Fruit fly (Drosophila melanogaster) whole organism, embryonic: ENCODE measurements around the gene CG31038.

Source experiments
- Bteb2 ChIP-seq: fragments of 200-800 bp; sonication (Bioruptor generic); optimal IDR thresholded peaks from 2 replicates; lab custom pipeline; 2016; ENCODE audit warnings: missing biosample characterization, missing genetic modification characterization
- CG10274 ChIP-seq: fragments of 200-800 bp; sonication (Bioruptor generic); optimal IDR thresholded peaks from 3 replicates; lab custom pipeline; 2017; ENCODE audit warnings: missing biosample characterization, mild to moderate bottlenecking, missing genetic modification characterization
- CG10366 ChIP-seq: fragments of 200-800 bp; sonication (Bioruptor generic); IDR thresholded peaks from 2 replicates; pipeline ENCODE4 v1.3.6; 2022; ENCODE audit warnings: missing biosample characterization, missing genetic modification characterization
- CG10979 ChIP-seq: fragments of 200-800 bp; sonication (Bioruptor generic); optimal IDR thresholded peaks from 2 replicates; lab custom pipeline; 2018; ENCODE audit warnings: missing biosample characterization, mild to moderate bottlenecking, missing genetic modification characterization, moderate library complexity
- CG12299 ChIP-seq: fragments of 200-800 bp; sonication (Bioruptor generic); optimal IDR thresholded peaks from 2 replicates; lab custom pipeline; 2018; ENCODE audit warnings: missing biosample characterization, mild to moderate bottlenecking, missing genetic modification characterization
- CG13624 ChIP-seq: fragments of 200-800 bp; sonication (Bioruptor generic); optimal IDR thresholded peaks from 2 replicates; lab custom pipeline; 2016; ENCODE audit warnings: missing biosample characterization, missing genetic modification characterization
- CG13894 ChIP-seq: fragments of 200-800 bp; sonication (Bioruptor generic); optimal IDR thresholded peaks from 3 replicates; lab custom pipeline; 2018; ENCODE audit warnings: missing biosample characterization, mild to moderate bottlenecking, missing genetic modification characterization, moderate library complexity
- CG14710 ChIP-seq: fragments of 200-800 bp; sonication (Bioruptor generic); optimal IDR thresholded peaks from 3 replicates; lab custom pipeline; 2019; ENCODE audit warnings: missing biosample characterization, mild to moderate bottlenecking, missing genetic modification characterization, moderate library complexity
- CG15514 ChIP-seq: fragments of 200-800 bp; sonication (Bioruptor generic); optimal IDR thresholded peaks from 3 replicates; lab custom pipeline; 2017; ENCODE audit warnings: missing biosample characterization, missing genetic modification characterization, mild to moderate bottlenecking, moderate library complexity, missing genetic modification reagents
- CG16779 ChIP-seq: fragments of 200-800 bp; sonication (Bioruptor generic); IDR thresholded peaks from 2 replicates; pipeline ENCODE4 v1.3.6; 2022; ENCODE audit warnings: missing biosample characterization, missing genetic modification characterization
- CG17802 ChIP-seq: fragments of 200-800 bp; sonication (Bioruptor generic); optimal IDR thresholded peaks from 2 replicates; lab custom pipeline; 2018; ENCODE audit warnings: missing biosample characterization, mild to moderate bottlenecking, missing genetic modification characterization, moderate library complexity
- CG18476 ChIP-seq: fragments of 200-800 bp; sonication (Bioruptor generic); optimal IDR thresholded peaks from 2 replicates; lab custom pipeline; 2016; ENCODE audit warnings: missing biosample characterization, mild to moderate bottlenecking, missing genetic modification characterization
- CG2678 ChIP-seq: fragments of 200-800 bp; sonication (Bioruptor generic); optimal IDR thresholded peaks from 3 replicates; lab custom pipeline; 2019; ENCODE audit warnings: missing biosample characterization, mild to moderate bottlenecking, missing genetic modification characterization, moderate library complexity
- CG33557 ChIP-seq: fragments of 200-800 bp; sonication (Bioruptor generic); optimal IDR thresholded peaks from 2 replicates; lab custom pipeline; 2019; ENCODE audit warnings: missing biosample characterization, mild to moderate bottlenecking, missing genetic modification characterization, moderate library complexity
- CG3847 ChIP-seq: fragments of 200-800 bp; sonication (Bioruptor generic); IDR thresholded peaks from 2 replicates; pipeline ENCODE4 v1.3.6; 2022; ENCODE audit warnings: missing biosample characterization, missing genetic modification characterization
- CG4404 ChIP-seq: fragments of 200-800 bp; sonication (Bioruptor generic); IDR thresholded peaks from 2 replicates; pipeline ENCODE4 v1.3.6; 2022; ENCODE audit warnings: missing biosample characterization, missing genetic modification characterization
- CG8089 ChIP-seq: fragments of 200-800 bp; sonication (Bioruptor generic); optimal IDR thresholded peaks from 3 replicates; lab custom pipeline; 2016; ENCODE audit warnings: missing biosample characterization, missing genetic modification characterization
- CG9437 ChIP-seq: fragments of 200-800 bp; sonication (Bioruptor generic); optimal IDR thresholded peaks from 2 replicates; lab custom pipeline; 2018; ENCODE audit warnings: missing biosample characterization, mild to moderate bottlenecking, missing genetic modification characterization
- CG9609 ChIP-seq: fragments of 200-800 bp; sonication (Bioruptor generic); optimal IDR thresholded peaks from 3 replicates; lab custom pipeline; 2016; ENCODE audit warnings: missing biosample characterization, missing genetic modification characterization
- CG9797 ChIP-seq: fragments of 200-800 bp; sonication (Bioruptor generic); optimal IDR thresholded peaks from 3 replicates; lab custom pipeline; 2018; ENCODE audit warnings: missing biosample characterization, mild to moderate bottlenecking, missing genetic modification characterization
- CHES-1-like ChIP-seq: fragments of 200-800 bp; sonication (Bioruptor generic); optimal IDR thresholded peaks from 2 replicates; lab custom pipeline; 2016; ENCODE audit warnings: missing biosample characterization, missing genetic modification characterization
- CrebB ChIP-seq: fragments of 200-800 bp; sonication (Bioruptor generic); optimal IDR thresholded peaks from 3 replicates; lab custom pipeline; 2018; ENCODE audit warnings: missing biosample characterization, mild to moderate bottlenecking, missing genetic modification characterization
- Dek ChIP-seq: fragments of 200-800 bp; sonication (Bioruptor generic); optimal IDR thresholded peaks from 3 replicates; lab custom pipeline; 2019; ENCODE audit warnings: missing biosample characterization, mild to moderate bottlenecking, missing genetic modification characterization, moderate library complexity
- Fer1 ChIP-seq: fragments of 200-800 bp; sonication (Bioruptor generic); optimal IDR thresholded peaks from 2 replicates; lab custom pipeline; 2017; ENCODE audit warnings: missing biosample characterization, mild to moderate bottlenecking, missing genetic modification characterization
- Gsc ChIP-seq: fragments of 200-800 bp; sonication (Bioruptor generic); IDR thresholded peaks from 2 replicates; pipeline ENCODE4 v1.3.6; 2022; ENCODE audit warnings: missing biosample characterization, missing genetic modification characterization
- HHEX ChIP-seq: fragments of 200-800 bp; sonication (Bioruptor generic); optimal IDR thresholded peaks from 3 replicates; lab custom pipeline; 2017; ENCODE audit warnings: missing biosample characterization, mild to moderate bottlenecking, missing genetic modification characterization, missing genetic modification reagents
- Hmx ChIP-seq: fragments of 200-800 bp; sonication (Bioruptor generic); optimal IDR thresholded peaks from 2 replicates; lab custom pipeline; 2016; ENCODE audit warnings: missing biosample characterization, missing genetic modification characterization
- MTF-1 ChIP-seq: fragments of 200-800 bp; sonication (Bioruptor generic); optimal IDR thresholded peaks from 2 replicates; lab custom pipeline; 2018; ENCODE audit warnings: missing biosample characterization, mild to moderate bottlenecking, missing genetic modification characterization, borderline replicate concordance
- NFAT ChIP-seq: fragments of 200-800 bp; sonication (Bioruptor generic); IDR thresholded peaks from 2 replicates; pipeline ENCODE4 v1.3.6; 2022; ENCODE audit warnings: missing biosample characterization, missing genetic modification characterization
- NK7.1 ChIP-seq: fragments of 200-800 bp; sonication (Bioruptor generic); optimal IDR thresholded peaks from 3 replicates; lab custom pipeline; 2016; ENCODE audit warnings: missing biosample characterization, missing genetic modification characterization
- Oli ChIP-seq: fragments of 200-800 bp; sonication (Bioruptor generic); optimal IDR thresholded peaks from 2 replicates; lab custom pipeline; 2018; ENCODE audit warnings: missing biosample characterization, mild to moderate bottlenecking, missing genetic modification characterization, moderate library complexity
- Poxn ChIP-seq: fragments of 200-800 bp; sonication (Bioruptor generic); IDR thresholded peaks from 2 replicates; pipeline ENCODE4 v1.3.6; 2022; ENCODE audit warnings: missing biosample characterization, missing genetic modification characterization
- Sox102F ChIP-seq: fragments of 200-800 bp; sonication (Bioruptor generic); optimal IDR thresholded peaks from 2 replicates; lab custom pipeline; 2018; ENCODE audit warnings: missing biosample characterization, mild to moderate bottlenecking, missing genetic modification characterization, moderate library complexity
- Spps ChIP-seq: fragments of 200-800 bp; sonication (Bioruptor generic); optimal IDR thresholded peaks from 2 replicates; lab custom pipeline; 2018; ENCODE audit warnings: missing biosample characterization, mild to moderate bottlenecking, missing genetic modification characterization
- Xrp1 ChIP-seq: fragments of 200-800 bp; sonication (Bioruptor generic); IDR thresholded peaks from 2 replicates; pipeline ENCODE4 v1.3.6; 2022; ENCODE audit warnings: missing biosample characterization, missing genetic modification characterization
- ap ChIP-seq: fragments of 200-800 bp; sonication (Bioruptor generic); IDR thresholded peaks from 2 replicates; pipeline ENCODE4 v1.3.6; 2022; ENCODE audit warnings: missing biosample characterization, missing genetic modification characterization
- ara ChIP-seq: fragments of 200-800 bp; sonication (Bioruptor generic); IDR thresholded peaks from 2 replicates; pipeline ENCODE4 v1.3.6; 2022; ENCODE audit warnings: missing biosample characterization, missing genetic modification characterization
- br ChIP-seq: fragments of >200 bp; optimal IDR thresholded peaks from 2 replicates; lab custom pipeline; 2017
- cg ChIP-seq: fragments of 200-800 bp; sonication (Bioruptor generic); optimal IDR thresholded peaks from 3 replicates; lab custom pipeline; 2019; ENCODE audit warnings: missing biosample characterization, mild to moderate bottlenecking, missing genetic modification characterization, moderate library complexity
- ems ChIP-seq: fragments of 200-800 bp; sonication (Bioruptor generic); optimal IDR thresholded peaks from 3 replicates; lab custom pipeline; 2016; ENCODE audit warnings: missing biosample characterization, missing genetic modification characterization
- eve ChIP-seq, 2 experiments: fragments of >200 bp; optimal IDR thresholded peaks; 2 replicates each; lab custom pipeline; 2017; ENCODE audit warnings: missing biosample characterization in 2 of 2, missing genetic modification characterization in 2 of 2
- fd102C ChIP-seq: fragments of 200-800 bp; sonication (Bioruptor generic); optimal IDR thresholded peaks from 2 replicates; lab custom pipeline; 2018; ENCODE audit warnings: missing biosample characterization, mild to moderate bottlenecking, missing genetic modification characterization, moderate library complexity
- fru ChIP-seq: fragments of >200 bp; optimal IDR thresholded peaks from 2 replicates; lab custom pipeline; 2017
- gcm ChIP-seq: fragments of 200-800 bp; sonication (Bioruptor generic); optimal IDR thresholded peaks from 2 replicates; lab custom pipeline; 2019; ENCODE audit warnings: missing biosample characterization, mild to moderate bottlenecking, missing genetic modification characterization, moderate library complexity
- gfzf ChIP-seq: fragments of 200-800 bp; sonication (Bioruptor generic); optimal IDR thresholded peaks from 2 replicates; lab custom pipeline; 2016; ENCODE audit warnings: missing biosample characterization, mild to moderate bottlenecking, missing genetic modification characterization, moderate library complexity
- grau ChIP-seq: fragments of 200-800 bp; optimal IDR thresholded peaks from 3 replicates; lab custom pipeline; 2019; ENCODE audit warnings: missing biosample characterization, mild to moderate bottlenecking, missing genetic modification characterization, moderate library complexity
- mld ChIP-seq: fragments of 200-800 bp; sonication (Bioruptor generic); IDR thresholded peaks from 3 replicates; pipeline ENCODE4 v1.3.6; 2022; ENCODE audit warnings: missing biosample characterization, missing genetic modification characterization; ENCODE audit not compliant: partially characterized antibody
- odd ChIP-seq: fragments of 200-800 bp; sonication (Bioruptor generic); optimal IDR thresholded peaks from 2 replicates; lab custom pipeline; 2017; ENCODE audit warnings: missing biosample characterization, mild to moderate bottlenecking, missing genetic modification characterization
- peb ChIP-seq: fragments of 200-800 bp; sonication (Bioruptor generic); IDR thresholded peaks from 2 replicates; pipeline ENCODE4 v1.3.6; 2022; ENCODE audit warnings: missing biosample characterization, missing genetic modification characterization
- pros ChIP-seq: fragments of 200-800 bp; sonication (Bioruptor generic); optimal IDR thresholded peaks from 3 replicates; lab custom pipeline; 2019; ENCODE audit warnings: missing biosample characterization, mild to moderate bottlenecking, missing genetic modification characterization, moderate library complexity
- tgo ChIP-seq: fragments of 200-800 bp; sonication (Bioruptor generic); IDR thresholded peaks from 3 replicates; pipeline ENCODE4 v1.3.6; 2022; ENCODE audit warnings: missing biosample characterization, missing genetic modification characterization
- toy ChIP-seq: fragments of 200-800 bp; sonication (Bioruptor generic); IDR thresholded peaks from 2 replicates; pipeline ENCODE4 v1.3.6; 2022; ENCODE audit warnings: missing biosample characterization, missing genetic modification characterization

Gene CG31038

dm6 chr3R:29859763-29860162 lies 17.1 kb upstream of the CG31038 start (continued):
- peak; percentile 17 for TF ChIP-seq Bteb2 (GFP tag; lab: Kevin White, UChicago)
- TF ChIP-seq ems (GFP tag; lab: Kevin White, UChicago), result no peak
- TF ChIP-seq CG2678 (tag; lab: Kevin White, UChicago), result no peak
- TF ChIP-seq Xrp1 (GFP tag; lab: Robert Waterston, UW), result peak; percentile 32; the same call in 1 of the 2 replicates
- no peak for TF ChIP-seq CG9609 (GFP tag; lab: Kevin White, UChicago)
- no peak for TF ChIP-seq NK7.1 (GFP tag; lab: Kevin White, UChicago)
- no peak for TF ChIP-seq eve (GFP tag; optimal IDR thresholded peaks at IDR 0.05; lab: Kevin White, UChicago)
- TF ChIP-seq Gsc, result no peak
- no peak for TF ChIP-seq CG15514 (GFP tag; lab: Kevin White, UChicago)
- no peak for TF ChIP-seq CG8089 (GFP tag; lab: Kevin White, UChicago)
- TF ChIP-seq pros (GFP tag; lab: Kevin White, UChicago), result no peak
- TF ChIP-seq toy (GFP tag; lab: Robert Waterston, UW), result no peak
- peak; percentile 72 for TF ChIP-seq gfzf
- TF ChIP-seq Sox102F (GFP tag; lab: Kevin White, UChicago), result no peak
- TF ChIP-seq Hmx (GFP tag; lab: Kevin White, UChicago), result no peak
- TF ChIP-seq CG3847 (GFP tag; lab: Robert Waterston, UW), result peak; percentile 49; the same call in 1 of the 2 replicates
- TF ChIP-seq CG16779 (GFP tag; lab: Robert Waterston, UW), result no peak
- peak; percentile 38 for TF ChIP-seq gcm (GFP tag; lab: Kevin White, UChicago)
- no peak for TF ChIP-seq Oli
- TF ChIP-seq CG14710 (tag; lab: Kevin White, UChicago), result peak; percentile 78
- no peak for TF ChIP-seq mld (GFP tag; lab: Robert Waterston, UW)
- TF ChIP-seq CG18476 (GFP tag; lab: Kevin White, UChicago), result peak; percentile 21
- TF ChIP-seq CG13624, result peak; percentile 56
- TF ChIP-seq NFAT (GFP tag; lab: Robert Waterston, UW), result no peak
- TF ChIP-seq ara, result no peak
- peak; percentile 53 for TF ChIP-seq CrebB (tag; lab: Kevin White, UChicago)
- TF ChIP-seq CG9797 (GFP tag; lab: Kevin White, UChicago), result peak; percentile 65
- TF ChIP-seq HHEX (GFP tag; lab: Kevin White, UChicago), result peak; percentile 33
- TF ChIP-seq CG10979 (tag; lab: Kevin White, UChicago), result peak; percentile 28
- TF ChIP-seq MTF-1, result peak; percentile 20
- no peak for TF ChIP-seq fd102C
- TF ChIP-seq CG12299 (tag; lab: Kevin White, UChicago), result no peak
- peak; percentile 34 for TF ChIP-seq Dek (tag; lab: Kevin White, UChicago)
- TF ChIP-seq CG13894 (tag; lab: Kevin White, UChicago), result peak; percentile 65
- no peak for TF ChIP-seq CG10274
- TF ChIP-seq Poxn, result no peak
- TF ChIP-seq CG4404 (GFP tag; lab: Robert Waterston, UW), result no peak
- peak; percentile 24; the same call in 1 of the 3 replicates for TF ChIP-seq tgo (GFP tag; lab: Robert Waterston, UW)
- TF ChIP-seq CG33557, result no peak
- peak; percentile 39 for TF ChIP-seq CHES-1-like (GFP tag; lab: Kevin White, UChicago)
- no peak for TF ChIP-seq cg
- TF ChIP-seq Spps (tag; lab: Kevin White, UChicago), result peak; percentile 5
- TF ChIP-seq ap (GFP tag; lab: Robert Waterston, UW), result no peak
- TF ChIP-seq grau (tag; lab: Kevin White, UChicago), result peak; percentile 95
- TF ChIP-seq odd (GFP tag; lab: Kevin White, UChicago), result no peak
- TF ChIP-seq Fer1 (GFP tag; lab: Kevin White, UChicago), result peak; percentile 68
- TF ChIP-seq fru, result no peak
- TF ChIP-seq CG9437 (GFP tag; lab: Kevin White, UChicago), result peak; percentile 3
- TF ChIP-seq peb (GFP tag; lab: Robert Waterston, UW), result no peak
- TF ChIP-seq br (lab: Kevin White, UChicago), result no peak
- TF ChIP-seq CG17802 (tag; lab: Kevin White, UChicago), result peak; percentile 11
- peak; percentile 40 for TF ChIP-seq CG10366 (GFP tag; lab: Robert Waterston, UW)
